Worm (Caenorhabditis elegans) whole organism, L2 larva: ENCODE results near the gene srd-21.

Experiments
- C34F6.9 ChIP-seq: fragments of 150-350 bp; optimal IDR thresholded peaks from 2 replicates; lab custom pipeline; 2014; ENCODE audit warnings: missing biosample characterization, missing genetic modification characterization
- F13H6.1 ChIP-seq: sonication (generic microtip); optimal IDR thresholded peaks from 2 replicates; lab custom pipeline; 2016; ENCODE audit warnings: missing genetic modification characterization, missing compliant biosample characterization
- R02D3.7 ChIP-seq: fragments of 150-350 bp; optimal IDR thresholded peaks from 2 replicates; lab custom pipeline; 2014; ENCODE audit warnings: missing biosample characterization, missing genetic modification characterization
- Y55F3AM.14 ChIP-seq: fragments of 200-800 bp; sonication (Bioruptor generic); optimal IDR thresholded peaks from 2 replicates; lab custom pipeline; 2018; ENCODE audit warnings: mild to moderate bottlenecking, missing genetic modification characterization, missing compliant biosample characterization
- ZK546.5 ChIP-seq: sonication (generic microtip); optimal IDR thresholded peaks from 2 replicates; lab custom pipeline; 2017; ENCODE audit warnings: missing biosample characterization, missing genetic modification characterization
- alr-1 ChIP-seq: fragments of 150-350 bp; optimal IDR thresholded peaks from 2 replicates; lab custom pipeline; 2014; ENCODE audit warnings: missing biosample characterization, missing genetic modification characterization
- aly-2 ChIP-seq: fragments of 150-350 bp; optimal IDR thresholded peaks from 2 replicates; lab custom pipeline; 2014; ENCODE audit warnings: missing biosample characterization, missing genetic modification characterization
- ama-1 ChIP-seq: fragments of 150-350 bp; optimal IDR thresholded peaks from 2 replicates; lab custom pipeline; 2018; ENCODE audit warnings: inconsistent platforms
- blmp-1 ChIP-seq: sonication (generic microtip); optimal IDR thresholded peaks from 2 replicates; lab custom pipeline; 2017; ENCODE audit warnings: missing genetic modification characterization, mild to moderate bottlenecking, missing compliant biosample characterization, antibody characterized with exemption, moderate library complexity; ENCODE audit not compliant: insufficient read depth
- ceh-16 ChIP-seq: fragments of 150-350 bp; optimal IDR thresholded peaks from 2 replicates; lab custom pipeline; 2014; ENCODE audit warnings: missing biosample characterization, missing genetic modification characterization
- ceh-82 ChIP-seq: fragments of 150-350 bp; optimal IDR thresholded peaks from 2 replicates; lab custom pipeline; 2014; ENCODE audit warnings: missing biosample characterization, missing genetic modification characterization
- crh-2 ChIP-seq: sonication (generic microtip); optimal IDR thresholded peaks from 2 replicates; lab custom pipeline; 2017; ENCODE audit warnings: missing biosample characterization, missing genetic modification characterization
- dmd-4 ChIP-seq: sonication (generic microtip); optimal IDR thresholded peaks from 2 replicates; lab custom pipeline; 2017; ENCODE audit warnings: missing biosample characterization, missing genetic modification characterization
- egl-27 ChIP-seq: sonication (generic microtip); optimal IDR thresholded peaks from 3 replicates; lab custom pipeline; 2017; ENCODE audit warnings: missing biosample characterization, missing genetic modification reagents, missing genetic modification characterization
- elt-3 ChIP-seq: sonication (generic microtip); optimal IDR thresholded peaks from 2 replicates; lab custom pipeline; 2017; ENCODE audit warnings: missing biosample characterization, missing genetic modification characterization
- fos-1 ChIP-seq: fragments of 150-350 bp; optimal IDR thresholded peaks from 2 replicates; lab custom pipeline; 2014; ENCODE audit warnings: missing biosample characterization, missing genetic modification characterization
- gmeb-1 ChIP-seq: fragments of 150-350 bp; optimal IDR thresholded peaks from 2 replicates; lab custom pipeline; 2014; ENCODE audit warnings: missing biosample characterization, missing genetic modification characterization
- lin-11 ChIP-seq: fragments of 150-350 bp; sonication (generic microtip); optimal IDR thresholded peaks from 2 replicates; lab custom pipeline; 2014; ENCODE audit warnings: missing biosample characterization, missing genetic modification characterization, inconsistent platforms, mixed read lengths
- lin-13 ChIP-seq: fragments of 150-350 bp; optimal IDR thresholded peaks from 2 replicates; lab custom pipeline; 2014; ENCODE audit warnings: missing biosample characterization, missing genetic modification reagents, missing genetic modification characterization
- lin-39 ChIP-seq: fragments of 150-350 bp; optimal IDR thresholded peaks from 2 replicates; lab custom pipeline; 2014; ENCODE audit warnings: missing biosample characterization, missing genetic modification reagents, missing genetic modification characterization
- lsy-2 ChIP-seq, 2 experiments: fragments of 150-350 bp in 1 of 2; sonication (generic microtip) in 1 of 2; optimal IDR thresholded peaks; 2 replicates each; lab custom pipeline; 2014 to 2017; ENCODE audit warnings: missing biosample characterization in 2 of 2, missing genetic modification characterization in 2 of 2
- mab-5 ChIP-seq: fragments of 150-350 bp; optimal IDR thresholded peaks from 2 replicates; lab custom pipeline; 2014; ENCODE audit warnings: missing biosample characterization, missing genetic modification characterization
- mdl-1 ChIP-seq, 2 experiments: fragments of 150-350 bp in 1 of 2; sonication (generic microtip) in 1 of 2; optimal IDR thresholded peaks; 2 replicates each; lab custom pipeline; 2017; ENCODE audit warnings: missing biosample characterization in 2 of 2, missing genetic modification characterization in 2 of 2
- nhr-10 ChIP-seq: sonication (generic microtip); optimal IDR thresholded peaks from 2 replicates; lab custom pipeline; 2017; ENCODE audit warnings: missing biosample characterization, missing genetic modification characterization
- nhr-11 ChIP-seq: fragments of 150-350 bp; optimal IDR thresholded peaks from 2 replicates; lab custom pipeline; 2014; ENCODE audit warnings: missing biosample characterization, missing genetic modification characterization
- nhr-12 ChIP-seq: fragments of 150-350 bp; optimal IDR thresholded peaks from 2 replicates; lab custom pipeline; 2014; ENCODE audit warnings: missing biosample characterization, missing genetic modification characterization
- nhr-129 ChIP-seq: fragments of 150-350 bp; optimal IDR thresholded peaks from 2 replicates; lab custom pipeline; 2014; ENCODE audit warnings: missing biosample characterization, missing genetic modification characterization
- nhr-21 ChIP-seq: fragments of 150-350 bp; optimal IDR thresholded peaks from 2 replicates; lab custom pipeline; 2014; ENCODE audit warnings: missing biosample characterization, missing genetic modification characterization
- nhr-23 ChIP-seq: fragments of 150-350 bp; optimal IDR thresholded peaks from 2 replicates; lab custom pipeline; 2014; ENCODE audit warnings: missing biosample characterization, missing genetic modification reagents, missing genetic modification characterization
- nhr-237 ChIP-seq: fragments of 150-350 bp; optimal IDR thresholded peaks from 2 replicates; lab custom pipeline; 2014; ENCODE audit warnings: missing biosample characterization, missing genetic modification characterization
- nhr-25 ChIP-seq: fragments of 150-350 bp; sonication (generic microtip); optimal IDR thresholded peaks from 3 replicates; lab custom pipeline; 2014; ENCODE audit warnings: missing biosample characterization, missing genetic modification characterization
- nhr-6 ChIP-seq: fragments of 150-350 bp; optimal IDR thresholded peaks from 2 replicates; lab custom pipeline; 2014; ENCODE audit warnings: missing biosample characterization, missing genetic modification characterization
- nhr-77 ChIP-seq: fragments of 150-350 bp; optimal IDR thresholded peaks from 2 replicates; lab custom pipeline; 2014; ENCODE audit warnings: missing biosample characterization, missing genetic modification characterization
- peb-1 ChIP-seq: fragments of 150-350 bp; optimal IDR thresholded peaks from 2 replicates; lab custom pipeline; 2014; ENCODE audit warnings: missing biosample characterization, missing genetic modification characterization
- sem-4 ChIP-seq: fragments of 150-350 bp; optimal IDR thresholded peaks from 2 replicates; lab custom pipeline; 2014; ENCODE audit warnings: missing biosample characterization, missing genetic modification reagents, missing genetic modification characterization
- sma-3 ChIP-seq: sonication (generic microtip); optimal IDR thresholded peaks from 2 replicates; lab custom pipeline; 2016; ENCODE audit warnings: missing genetic modification reagents, missing genetic modification characterization, missing compliant biosample characterization
- sma-9 ChIP-seq, 2 experiments: fragments of 150-350 bp in 1 of 2; sonication (generic microtip) in 1 of 2; optimal IDR thresholded peaks; 2 replicates each; lab custom pipeline; 2014 to 2016; ENCODE audit warnings: missing genetic modification characterization in 2 of 2, mild to moderate bottlenecking in 1 of 2, missing biosample characterization in 1 of 2, missing compliant biosample characterization in 1 of 2, missing genetic modification reagents in 1 of 2, moderate library complexity in 1 of 2
- unc-55 ChIP-seq: fragments of 150-350 bp; sonication (generic microtip); optimal IDR thresholded peaks from 3 replicates; lab custom pipeline; 2014; ENCODE audit warnings: missing biosample characterization, missing genetic modification reagents, missing genetic modification characterization
- ztf-1 ChIP-seq: fragments of 200-800 bp; sonication (Bioruptor generic); conservative IDR thresholded peaks from 2 replicates; pipeline ENCODE4 v1.3.6; 2022; ENCODE audit warnings: missing genetic modification characterization, missing compliant biosample characterization
- ztf-11 ChIP-seq: sonication (generic microtip); optimal IDR thresholded peaks from 2 replicates; lab custom pipeline; 2017; ENCODE audit warnings: missing biosample characterization, missing genetic modification characterization
- ztf-4 ChIP-seq: fragments of 150-350 bp; optimal IDR thresholded peaks from 2 replicates; lab custom pipeline; 2014; ENCODE audit warnings: missing biosample characterization, missing genetic modification characterization

The srd-21 gene

ce11 chrV:16592947-16593791, 36.5 kb upstream of the srd-21 start:
- TF ChIP-seq alr-1 (tag; lab: Kevin White, UChicago) (no peak), gmeb-1 (peak; percentile 47), fos-1 (tag; lab: Kevin White, UChicago) (peak; percentile 43), sma-9 (GFP tag; optimal IDR thresholded peaks at IDR 0.05; lab: Kevin White, UChicago) (peak; percentile 41), sma-9 (tag; optimal IDR thresholded peaks at IDR 0.05; lab: Kevin White, UChicago) (no peak), nhr-10 (tag; lab: Kevin White, UChicago) (no peak), ama-1 (peak; percentile 26), Y55F3AM.14 (GFP tag; lab: Kevin White, UChicago) (peak; percentile 31), nhr-129 (tag; lab: Kevin White, UChicago) (no peak), crh-2 (tag; lab: Kevin White, UChicago) (peak; percentile 34)

ce11 chrV:16593792-16594059, 36.0 kb upstream of the srd-21 start:
- TF ChIP-seq Y55F3AM.14 (GFP tag; lab: Kevin White, UChicago), result no peak
- no peak for TF ChIP-seq nhr-12
- TF ChIP-seq alr-1 (tag; lab: Kevin White, UChicago), result no peak
- no peak for TF ChIP-seq ceh-82
- TF ChIP-seq fos-1 (tag; lab: Kevin White, UChicago), result no peak
- TF ChIP-seq ztf-4 (tag; lab: Kevin White, UChicago), result no peak
- TF ChIP-seq elt-3 (tag; lab: Kevin White, UChicago), result no peak
- TF ChIP-seq nhr-25, result no peak
- no peak for TF ChIP-seq ZK546.5 (tag; lab: Kevin White, UChicago)
- TF ChIP-seq blmp-1 (tag; lab: Kevin White, UChicago), result no peak
- no peak for TF ChIP-seq ztf-11
- no peak for TF ChIP-seq gmeb-1
- no peak for TF ChIP-seq peb-1 (tag; lab: Kevin White, UChicago)
- TF ChIP-seq lin-39 (tag; lab: Kevin White, UChicago), result no peak
- TF ChIP-seq unc-55, result no peak
- no peak for TF ChIP-seq ztf-1 (GFP tag; lab: Robert Waterston, UW)
- TF ChIP-seq nhr-237, result no peak
- no peak for TF ChIP-seq nhr-129 (tag; lab: Kevin White, UChicago)
- TF ChIP-seq nhr-21, result no peak
- no peak for TF ChIP-seq ama-1

ce11 chrV:16594514-16594913, 35.2 kb upstream of the srd-21 start:
- peak; percentile 7 for TF ChIP-seq ztf-4 (tag; lab: Kevin White, UChicago)
- TF ChIP-seq ztf-1 (GFP tag; lab: Robert Waterston, UW), result no peak
- TF ChIP-seq ama-1, result no peak
- peak; percentile 11 for TF ChIP-seq C34F6.9
- peak; percentile 14 for TF ChIP-seq sma-9 (GFP tag; optimal IDR thresholded peaks at IDR 0.05; lab: Kevin White, UChicago)
- no peak for TF ChIP-seq sma-9 (tag; optimal IDR thresholded peaks at IDR 0.05; lab: Kevin White, UChicago)
- peak; percentile 50 for TF ChIP-seq nhr-129 (tag; lab: Kevin White, UChicago)

- TF ChIP-seq nhr-21 (no peak), unc-55 (no peak), dmd-4 (no peak), ztf-11 (no peak), aly-2 (tag; lab: Kevin White, UChicago) (no peak), alr-1 (tag; lab: Kevin White, UChicago) (no peak), F13H6.1 (tag; lab: Kevin White, UChicago) (peak; percentile 25), nhr-23 (tag; lab: Kevin White, UChicago) (no peak), elt-3 (tag; lab: Kevin White, UChicago) (no peak), gmeb-1 (no peak), nhr-11 (tag; lab: Kevin White, UChicago) (no peak), lin-39 (tag; lab: Kevin White, UChicago) (no peak), nhr-6 (tag; lab: Kevin White, UChicago) (no peak), ceh-16 (no peak), nhr-77 (tag; lab: Kevin White, UChicago) (no peak), nhr-237 (no peak), sma-3 (GFP tag; lab: Kevin White, UChicago) (no peak), sma-9 (GFP tag; optimal IDR thresholded peaks at IDR 0.05; lab: Kevin White, UChicago) (peak; percentile 38), sma-9 (tag; optimal IDR thresholded peaks at IDR 0.05; lab: Kevin White, UChicago) (no peak), lin-13 (GFP tag; lab: Kevin White, UChicago) (no peak), nhr-12 (no peak), lsy-2 (tag; optimal IDR thresholded peaks at IDR 0.05; lab: Kevin White, UChicago) (peak in 1 of 2 experiments; percentile 37), crh-2 (tag; lab: Kevin White, UChicago) (peak; percentile 20), mdl-1 (tag; optimal IDR thresholded peaks at IDR 0.05; lab: Kevin White, UChicago) (no peak), lin-11 (tag; lab: Kevin White, UChicago) (no peak), blmp-1 (tag; lab: Kevin White, UChicago) (peak; percentile 9), egl-27 (tag; lab: Kevin White, UChicago) (no peak), sem-4 (no peak), nhr-10 (tag; lab: Kevin White, UChicago) (no peak), R02D3.7 (no peak), C34F6.9 (no peak), mab-5 (tag; lab: Kevin White, UChicago) (no peak), ztf-4 (tag; lab: Kevin White, UChicago) (no peak), ZK546.5 (tag; lab: Kevin White, UChicago) (no peak), fos-1 (tag; lab: Kevin White, UChicago) (peak; percentile 56), peb-1 (tag; lab: Kevin White, UChicago) (no peak), ztf-1 (GFP tag; lab: Robert Waterston, UW) (no peak)
Observed at ce11 chrV:16595140-16595791, 34.4 kb upstream of the srd-21 start, which contains the start of gene cpl-1. Gene cpl-1 (minus strand): TSS chrV:16595346.
